Fruit fly (Drosophila melanogaster): ENCODE measurements around the gene mura.

mura gene

dm6 chr3R:9527907-9528842, 23.4 kb downstream of the mura start (continued):
- TF ChIP-seq Lhr (GFP tag; optimal IDR thresholded peaks at IDR 0.05) (no peak), CG30403 (GFP tag; optimal IDR thresholded peaks at IDR 0.05) (peak; percentile 85), ash1 (GFP tag; optimal IDR thresholded peaks at IDR 0.05) (peak; percentile 75), CG31365 (tag; optimal IDR thresholded peaks at IDR 0.05) (peak; percentile 78), CG13424 (tag; optimal IDR thresholded peaks at IDR 0.05) (peak; percentile 63), CG31441 (GFP tag; IDR thresholded peaks at IDR 0.05) (no peak), CG9817 (tag; optimal IDR thresholded peaks at IDR 0.05) (peak; percentile 90), zfh2 (GFP tag; optimal IDR thresholded peaks at IDR 0.05) (peak; percentile 94), CG10147 (GFP tag; optimal IDR thresholded peaks at IDR 0.05) (peak; percentile 84), CG10321 (GFP tag; IDR thresholded peaks at IDR 0.05) (peak; percentile 59), lov (optimal IDR thresholded peaks at IDR 0.05) (no peak), lov (GFP tag; IDR thresholded peaks at IDR 0.05) (peak; percentile 43; the same call in 1 of the 3 replicates), da (GFP tag; optimal IDR thresholded peaks at IDR 0.05) (peak; percentile 64), CG10274 (GFP tag; optimal IDR thresholded peaks at IDR 0.05) (peak; percentile 79), gcm2 (GFP tag; optimal IDR thresholded peaks at IDR 0.05) (peak; percentile 51), CG7271 (tag; optimal IDR thresholded peaks at IDR 0.05) (peak; percentile 17), D19A (tag; optimal IDR thresholded peaks at IDR 0.05) (no peak), CG12659 (GFP tag; optimal IDR thresholded peaks at IDR 0.05) (peak; percentile 79), CG7745 (tag; optimal IDR thresholded peaks at IDR 0.05) (no peak), CG6854 (GFP tag; optimal IDR thresholded peaks at IDR 0.05) (peak; percentile 89), phol (tag; optimal IDR thresholded peaks at IDR 0.05) (peak; percentile 75), Med (GFP tag) (peak; percentile 100), row (GFP tag; IDR thresholded peaks at IDR 0.05) (peak; percentile 84), dysf (GFP tag; IDR thresholded peaks at IDR 0.05) (peak; percentile 95), CG9215 (GFP tag; IDR thresholded peaks at IDR 0.05) (peak; percentile 88), CG17912 (GFP tag; optimal IDR thresholded peaks at IDR 0.05) (no peak), nmo (GFP tag; optimal IDR thresholded peaks at IDR 0.05) (peak; percentile 77), CG32532 (GFP tag; IDR thresholded peaks at IDR 0.05) (peak; percentile 98), Sry-δ (GFP tag; optimal IDR thresholded peaks at IDR 0.05) (peak; percentile 58), wdn (GFP tag; IDR thresholded peaks at IDR 0.05) (peak; percentile 91), CG11696 (GFP tag; IDR thresholded peaks at IDR 0.05) (peak; percentile 88), Poxn (GFP tag; IDR thresholded peaks at IDR 0.05) (peak; percentile 64; the same call in 1 of the 2 replicates), bab2 (GFP tag; optimal IDR thresholded peaks at IDR 0.05) (peak; percentile 91), Oaz (GFP tag; IDR thresholded peaks at IDR 0.05) (peak; percentile 68), maf-S (GFP tag; optimal IDR thresholded peaks at IDR 0.05) (peak; percentile 85), CG15011 (GFP tag; optimal IDR thresholded peaks at IDR 0.05) (peak; percentile 85), hkb (optimal IDR thresholded peaks at IDR 0.05) (no peak), hkb (GFP tag; IDR thresholded peaks at IDR 0.05) (peak; percentile 93), twi (tag; optimal IDR thresholded peaks at IDR 0.05) (no peak), CG7839 (tag; optimal IDR thresholded peaks at IDR 0.05) (peak; percentile 92), trem (tag; optimal IDR thresholded peaks at IDR 0.05) (peak; percentile 45), CG18476 (GFP tag; optimal IDR thresholded peaks at IDR 0.05) (peak; percentile 72), ac (GFP tag; optimal IDR thresholded peaks at IDR 0.05) (no peak), Ptx1 (GFP tag; IDR thresholded peaks at IDR 0.05) (peak; percentile 91), chn (GFP tag; optimal IDR thresholded peaks at IDR 0.05) (peak; percentile 74), CG1647 (GFP tag; optimal IDR thresholded peaks at IDR 0.05) (peak; percentile 94), danr (GFP tag; IDR thresholded peaks at IDR 0.05) (peak; percentile 78), corto (GFP tag; optimal IDR thresholded peaks at IDR 0.05) (peak; percentile 96), ham (GFP tag; IDR thresholded peaks at IDR 0.05) (peak; percentile 68; the same call in 1 of the 2 replicates)
